Fruit fly (Drosophila melanogaster): Measurements from ENCODE around the gene Spn.

DNA sequence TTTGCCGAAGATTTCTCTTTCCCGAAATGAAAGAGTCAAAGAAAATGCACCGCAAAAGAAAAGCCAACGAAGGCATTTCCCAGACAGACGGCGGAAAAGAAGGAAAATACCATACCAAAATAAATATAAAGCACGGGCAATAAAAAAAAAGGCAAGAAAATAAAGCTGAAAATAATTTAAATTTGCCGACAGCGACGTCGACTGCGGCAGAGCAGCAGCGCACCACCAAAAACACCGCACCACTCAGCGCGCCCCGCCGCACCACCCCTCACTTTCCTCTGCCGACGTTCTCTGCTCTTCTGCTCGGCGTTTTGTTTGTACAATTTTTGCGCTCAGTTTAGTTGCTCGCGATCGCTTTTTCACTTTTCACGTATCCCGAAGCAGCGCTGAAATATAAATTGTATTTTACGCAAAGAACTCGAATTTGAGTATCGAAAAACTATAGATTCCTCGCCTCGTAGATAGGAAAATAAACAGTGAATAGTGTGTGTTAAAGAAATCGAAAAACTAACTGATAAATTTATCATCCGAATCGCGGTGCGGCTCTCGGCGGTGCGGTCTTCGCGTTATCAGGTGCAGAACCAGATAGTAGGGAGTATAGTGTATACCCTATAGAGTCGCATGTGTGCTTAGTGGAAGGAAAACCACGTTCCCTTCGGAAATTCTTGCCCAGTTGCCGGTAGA, 96.4 kb downstream of the Spn start:
- TF ChIP-seq CG8301 (tag; optimal IDR thresholded peaks at IDR 0.05) = no peak
- TF ChIP-seq CG10348 (GFP tag; IDR thresholded peaks at IDR 0.05) = no peak
- TF ChIP-seq CG4496 (GFP tag; IDR thresholded peaks at IDR 0.05) = peak; percentile 65; the same call in 1 of the 3 replicates
- TF ChIP-seq CG15710 (tag; optimal IDR thresholded peaks at IDR 0.05) = no peak
- TF ChIP-seq CG12605 (GFP tag; IDR thresholded peaks at IDR 0.05) = peak; percentile 29
- TF ChIP-seq EcR (GFP tag; optimal IDR thresholded peaks at IDR 0.05) = no peak
- TF ChIP-seq CG8159 (tag; optimal IDR thresholded peaks at IDR 0.05) = no peak
- no peak for TF ChIP-seq D1 (tag; optimal IDR thresholded peaks at IDR 0.05)
- TF ChIP-seq fd96Ca (GFP tag; IDR thresholded peaks at IDR 0.05) = peak; percentile 48; the same call in 1 of the 3 replicates
- no peak for TF ChIP-seq gl (tag; optimal IDR thresholded peaks at IDR 0.05)
- no peak for TF ChIP-seq CG14655 (GFP tag; optimal IDR thresholded peaks at IDR 0.05)
- no peak for TF ChIP-seq CG9948 (tag; optimal IDR thresholded peaks at IDR 0.05)

Data from whole organism, pupa.